Worm (Caenorhabditis elegans) whole organism, L4/young adult: ENCODE results near the gene tra-3.

Experiments used
- W03F9.2 ChIP-seq: fragments of 150-350 bp; optimal IDR thresholded peaks from 2 replicates; lab custom pipeline; 2014; ENCODE audit warnings: missing biosample characterization, missing genetic modification characterization
- dao-5 ChIP-seq: sonication (generic microtip); optimal IDR thresholded peaks from 2 replicates; lab custom pipeline; 2016; ENCODE audit warnings: missing genotype, missing genetic modification characterization, moderate library complexity, missing compliant biosample characterization
- him-1 ChIP-seq: sonication (generic microtip); optimal IDR thresholded peaks from 2 replicates; lab custom pipeline; 2016; ENCODE audit warnings: missing genotype, missing genetic modification reagents, missing genetic modification characterization, missing compliant biosample characterization

The tra-3 gene

DNA sequence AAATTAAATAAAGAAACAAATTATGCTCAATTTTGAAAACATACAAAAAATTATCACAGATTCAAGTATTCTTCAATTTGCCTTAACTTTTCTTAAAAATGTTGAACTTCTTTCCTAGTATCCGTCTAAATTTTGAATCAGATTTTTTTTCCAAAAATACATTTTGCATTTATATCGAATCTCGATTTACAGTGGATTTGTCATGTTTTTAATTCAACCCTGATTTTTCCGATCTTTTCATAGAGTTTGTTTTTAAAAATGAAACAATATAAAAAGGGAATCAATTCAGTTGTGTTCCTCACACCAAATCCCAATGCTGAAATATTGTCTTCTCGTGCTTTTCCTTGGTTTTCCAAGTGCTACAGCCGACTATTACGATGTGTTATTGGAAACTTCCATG, 19.6 kb downstream of the tra-3 start, which contains the start of gene F55B11.3:
Gene F55B11.3, plus strand, starts transcription at position 301 of the 400 bp plus-strand sequence.
- TF ChIP-seq dao-5 (tag; lab: Kevin White, UChicago) (no peak), him-1 (tag; lab: Kevin White, UChicago) (no peak), W03F9.2 (tag; lab: Kevin White, UChicago) (no peak)

DNA sequence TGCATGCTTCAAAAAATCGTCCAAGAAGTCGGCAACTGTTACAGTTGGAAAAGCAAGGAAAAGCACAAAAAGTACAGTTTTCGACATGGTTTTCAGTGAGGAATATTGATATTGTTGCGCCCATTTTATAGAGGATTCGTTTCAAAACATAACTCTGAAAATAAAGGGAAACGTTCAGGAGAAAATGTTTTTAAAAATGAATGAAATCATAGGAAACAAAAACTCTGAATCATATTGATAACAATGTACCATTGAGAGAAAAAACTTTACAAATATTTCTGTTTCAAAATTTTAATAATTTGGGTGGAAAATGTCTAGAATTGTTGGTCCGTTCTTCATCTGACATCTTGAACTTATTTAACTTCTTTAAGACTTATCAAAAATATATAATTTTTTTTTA, 20.8 kb downstream of the tra-3 start, which contains the start of gene F55B11.2:
Gene F55B11.2, minus strand, starts transcription at position 101 of the 400 bp plus-strand sequence.
- no peak for TF ChIP-seq him-1 (tag; lab: Kevin White, UChicago)

DNA sequence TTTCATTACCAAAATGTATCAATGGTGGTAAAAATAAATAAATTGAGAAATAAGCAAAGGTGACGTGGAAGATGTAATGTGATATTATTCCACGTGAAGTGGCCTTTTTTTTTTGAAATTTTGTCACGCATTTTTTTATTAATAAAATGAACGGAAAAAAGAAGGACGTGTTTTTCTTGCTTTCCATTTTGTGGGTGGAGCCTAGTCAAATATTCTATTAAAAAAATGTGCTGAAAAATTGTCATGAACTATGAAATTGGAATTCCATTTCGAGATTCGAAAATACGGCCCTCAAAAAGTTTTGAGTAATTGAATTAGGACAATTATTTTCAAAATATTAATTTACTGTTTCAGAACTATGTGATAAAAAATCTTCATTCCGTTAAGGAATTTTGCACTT, 22.0 kb downstream of the tra-3 start, which contains the start of gene F55B11.7:
Gene F55B11.7, minus strand, starts transcription at position 101 of the 400 bp plus-strand sequence.
- no peak for TF ChIP-seq W03F9.2 (tag; lab: Kevin White, UChicago)
- TF ChIP-seq dao-5 (tag; lab: Kevin White, UChicago) = no peak
- no peak for TF ChIP-seq him-1 (tag; lab: Kevin White, UChicago)

DNA sequence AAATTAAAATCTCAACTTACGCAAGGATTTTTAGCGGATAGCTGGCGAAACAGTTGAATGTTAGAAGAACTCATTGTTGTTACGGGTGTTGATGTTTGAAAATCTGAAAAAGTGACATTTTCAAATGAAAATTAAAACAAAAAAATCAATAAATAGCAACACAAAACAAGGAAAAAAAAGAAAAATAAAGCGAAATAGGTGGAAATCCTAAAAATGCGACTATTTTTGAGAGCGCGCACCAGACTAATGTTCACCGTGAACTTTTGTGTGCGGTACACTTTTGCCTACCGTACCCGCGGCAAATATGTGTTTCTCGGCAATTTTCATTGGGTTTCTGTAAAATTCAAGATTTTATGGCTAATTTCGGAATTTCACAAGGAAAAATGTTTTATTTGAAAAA, 26.9 kb downstream of the tra-3 start, which contains the start of gene F55B11.6:
Gene F55B11.6, minus strand, starts transcription at position 101 of the 400 bp plus-strand sequence.
- TF ChIP-seq him-1 (tag; lab: Kevin White, UChicago) = no peak
- no peak for TF ChIP-seq W03F9.2 (tag; lab: Kevin White, UChicago)
- no peak for TF ChIP-seq dao-5 (tag; lab: Kevin White, UChicago)

DNA sequence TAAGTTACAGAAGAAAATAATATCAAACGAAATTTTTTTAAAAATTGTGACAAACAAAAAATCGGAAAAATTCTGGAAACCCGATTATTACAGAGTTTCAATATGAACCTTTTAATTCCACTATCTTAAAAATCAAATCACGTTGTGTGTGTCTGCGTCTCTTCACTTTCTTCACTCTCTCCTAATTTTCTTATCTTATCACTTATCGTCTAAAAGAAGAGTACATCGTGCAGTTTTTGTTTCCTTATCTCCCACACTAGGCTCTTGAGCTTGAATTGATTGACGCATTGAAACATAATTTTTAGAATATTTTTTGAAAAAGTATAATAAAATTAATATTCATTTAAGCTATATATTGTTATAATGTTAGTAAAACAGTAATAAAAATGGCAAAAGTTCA, 29.8 kb downstream of the tra-3 start:
- TF ChIP-seq him-1 (tag; lab: Kevin White, UChicago) (no peak), dao-5 (tag; lab: Kevin White, UChicago) (no peak), W03F9.2 (tag; lab: Kevin White, UChicago) (no peak)

DNA sequence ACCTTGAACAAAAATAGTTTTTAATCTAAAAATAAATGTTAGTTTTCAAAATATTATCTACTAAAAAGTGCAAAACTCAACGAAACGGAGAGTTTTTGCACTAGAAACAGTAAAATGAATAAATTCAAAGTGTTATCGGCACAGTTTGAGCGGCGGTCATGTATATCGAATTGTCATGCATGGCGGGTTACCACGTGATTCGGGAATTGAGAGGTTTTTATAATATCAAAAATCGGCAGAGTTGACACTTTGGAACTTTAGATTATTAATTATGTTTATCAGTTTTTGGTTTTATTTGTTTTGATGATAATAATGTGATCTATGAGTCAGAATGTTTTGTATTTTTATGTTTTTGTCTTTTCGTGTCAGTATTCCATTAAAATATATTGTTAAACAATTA, 30.6 kb downstream of the tra-3 start:
- TF ChIP-seq him-1 (tag; lab: Kevin White, UChicago) (no peak), dao-5 (tag; lab: Kevin White, UChicago) (no peak), W03F9.2 (tag; lab: Kevin White, UChicago) (no peak)

DNA sequence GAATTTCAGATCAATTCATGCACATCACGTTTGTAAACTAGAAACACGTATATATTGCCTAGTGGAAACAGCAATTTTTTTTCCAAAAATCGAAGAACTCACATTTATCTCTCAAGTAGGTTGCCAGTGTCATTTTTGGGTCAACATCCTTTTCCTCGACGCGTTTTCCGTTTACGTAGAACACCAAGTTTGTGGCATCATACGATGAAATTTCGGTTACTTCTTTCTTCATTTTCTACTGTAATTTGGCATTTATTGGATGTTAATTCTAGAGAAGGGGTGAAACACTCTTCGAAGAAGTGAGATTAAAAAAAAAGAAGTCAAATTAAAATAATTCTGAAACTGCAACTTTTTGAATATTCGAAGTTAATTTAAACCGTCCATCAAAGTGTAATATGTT, 31.3 kb downstream of the tra-3 start, which contains the start of gene xdh-1:
Gene xdh-1, minus strand, starts transcription at position 240 of the 400 bp plus-strand sequence.
- TF ChIP-seq dao-5 (tag; lab: Kevin White, UChicago) (no peak), him-1 (tag; lab: Kevin White, UChicago) (no peak), W03F9.2 (tag; lab: Kevin White, UChicago) (no peak)

DNA sequence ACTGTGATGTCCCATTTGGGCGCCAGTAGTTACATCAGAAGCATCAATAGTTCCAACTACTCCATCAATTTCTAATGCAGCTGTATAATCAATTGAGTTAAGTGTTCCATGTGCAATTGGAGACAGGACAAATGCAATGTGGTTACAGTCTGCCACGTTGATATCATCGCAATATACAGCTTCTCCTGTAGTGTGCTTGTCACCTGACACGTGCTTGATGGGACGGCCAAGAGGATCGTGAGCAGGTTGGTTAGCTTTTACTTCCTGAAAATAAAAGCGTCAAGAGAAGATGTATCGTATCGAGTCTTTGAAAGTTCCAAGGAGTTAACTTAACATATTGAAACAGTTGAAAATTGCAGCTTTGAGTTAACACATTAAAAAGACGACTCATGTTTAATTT, 35.4 kb downstream of the tra-3 start:
- TF ChIP-seq him-1 (tag; lab: Kevin White, UChicago) (no peak), W03F9.2 (tag; lab: Kevin White, UChicago) (no peak), dao-5 (tag; lab: Kevin White, UChicago) (no peak)

DNA sequence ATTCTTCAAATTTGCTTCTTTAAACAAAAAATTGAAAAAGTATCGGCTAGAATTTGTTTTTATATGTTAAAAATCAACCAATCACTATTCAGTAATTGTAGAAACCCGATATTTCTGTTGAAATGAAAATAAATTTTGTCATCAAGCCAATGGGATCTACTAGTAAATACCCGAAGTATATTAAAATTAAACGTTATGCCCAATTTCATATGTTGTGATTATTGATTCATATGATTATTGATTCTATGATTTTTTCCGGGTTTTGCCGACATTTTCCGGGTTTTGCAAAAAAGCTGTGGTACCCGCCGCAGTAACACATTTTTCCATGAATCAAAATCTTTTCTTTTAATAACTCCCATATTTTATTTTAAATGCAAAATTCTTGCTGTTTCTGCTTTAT, 48.5 kb downstream of the tra-3 start:
- TF ChIP-seq him-1 (tag; lab: Kevin White, UChicago) (no peak), W03F9.2 (tag; lab: Kevin White, UChicago) (no peak), dao-5 (tag; lab: Kevin White, UChicago) (no peak)

DNA sequence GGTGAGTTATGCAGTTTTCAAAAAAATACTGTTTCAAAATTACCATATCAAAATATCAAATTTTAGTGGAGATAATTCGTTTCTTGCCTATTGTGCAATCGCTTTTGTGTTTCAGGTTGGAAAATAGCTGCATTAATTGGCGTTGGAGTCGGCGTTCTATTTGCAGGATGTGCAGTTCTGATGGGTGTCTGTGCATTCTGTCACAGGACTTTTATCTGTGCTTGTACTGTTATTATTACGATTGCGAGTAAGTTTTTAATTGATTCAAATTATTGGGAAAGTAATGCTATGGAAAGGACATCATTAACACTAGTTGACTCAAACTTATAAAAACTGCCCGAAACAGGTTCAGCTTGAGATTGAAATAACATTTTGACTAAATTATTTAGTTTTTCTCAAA, 49.2 kb downstream of the tra-3 start:
- TF ChIP-seq dao-5 (tag; lab: Kevin White, UChicago) (no peak), W03F9.2 (tag; lab: Kevin White, UChicago) (no peak), him-1 (tag; lab: Kevin White, UChicago) (no peak)

DNA sequence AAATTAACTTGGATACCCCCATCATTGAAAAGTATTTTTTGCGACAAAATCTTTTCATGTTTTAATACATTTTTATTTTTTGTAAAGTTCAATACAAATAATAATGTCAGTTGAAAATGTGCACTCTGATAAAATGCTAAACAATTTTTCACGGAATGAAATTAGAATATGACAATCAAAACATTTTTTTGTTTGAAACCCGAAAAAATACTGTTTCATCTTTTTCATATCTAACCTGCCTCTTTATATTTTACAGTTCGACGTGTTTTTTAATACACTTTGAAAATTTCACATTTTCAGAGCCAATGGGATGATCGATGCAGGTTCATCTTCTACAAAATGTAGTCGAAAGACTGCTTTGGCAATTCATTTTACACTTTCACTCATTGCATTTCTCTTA, 50.1 kb downstream of the tra-3 start, which contains the start of gene clc-8:
Gene clc-8, plus strand, starts transcription at position 301 of the 400 bp plus-strand sequence.
- TF ChIP-seq W03F9.2 (tag; lab: Kevin White, UChicago) (no peak), dao-5 (tag; lab: Kevin White, UChicago) (no peak), him-1 (tag; lab: Kevin White, UChicago) (no peak)

DNA sequence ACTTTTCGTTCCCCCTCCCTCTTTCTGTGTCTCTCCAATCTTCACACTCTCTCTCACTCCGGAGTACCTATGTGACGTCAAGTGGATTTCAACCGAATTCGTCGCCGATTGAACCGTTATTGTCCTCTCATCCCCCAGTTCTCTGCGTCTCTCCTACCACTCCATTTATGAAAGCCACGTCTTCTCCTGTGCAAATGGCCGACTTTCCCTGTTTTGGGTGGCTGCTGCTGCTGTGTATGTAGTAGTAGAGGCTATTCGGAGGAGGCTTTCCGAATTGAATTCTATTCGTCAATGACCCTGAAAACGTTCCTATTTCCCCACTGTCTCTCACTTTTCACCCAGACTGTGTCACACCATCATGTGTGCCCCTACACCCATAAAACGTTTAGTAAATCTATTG, 52.2 kb downstream of the tra-3 start:
- no peak for TF ChIP-seq him-1 (tag; lab: Kevin White, UChicago)
- no peak for TF ChIP-seq dao-5 (tag; lab: Kevin White, UChicago)
- TF ChIP-seq W03F9.2 (tag; lab: Kevin White, UChicago) = no peak

DNA sequence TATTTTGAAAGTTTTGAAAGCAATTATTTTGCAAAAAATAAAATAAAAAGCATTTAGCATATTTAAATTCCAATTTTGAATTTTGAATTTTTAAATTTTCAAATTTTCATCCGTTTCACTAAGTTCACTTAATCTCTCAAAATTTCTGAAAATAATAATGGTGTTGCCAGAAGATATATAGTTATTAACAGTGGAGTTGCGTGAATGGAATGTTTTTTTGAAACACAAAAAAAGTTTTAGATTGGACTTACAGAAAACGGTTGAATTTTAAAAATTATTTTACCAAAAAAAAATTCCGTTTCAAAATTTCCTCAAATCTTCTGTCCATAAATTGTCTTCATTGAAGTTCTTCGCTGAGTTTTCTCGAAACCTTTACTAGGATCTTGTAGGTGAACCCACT, 52.7 kb downstream of the tra-3 start:
- TF ChIP-seq him-1 (tag; lab: Kevin White, UChicago) (no peak), W03F9.2 (tag; lab: Kevin White, UChicago) (no peak), dao-5 (tag; lab: Kevin White, UChicago) (no peak)

DNA sequence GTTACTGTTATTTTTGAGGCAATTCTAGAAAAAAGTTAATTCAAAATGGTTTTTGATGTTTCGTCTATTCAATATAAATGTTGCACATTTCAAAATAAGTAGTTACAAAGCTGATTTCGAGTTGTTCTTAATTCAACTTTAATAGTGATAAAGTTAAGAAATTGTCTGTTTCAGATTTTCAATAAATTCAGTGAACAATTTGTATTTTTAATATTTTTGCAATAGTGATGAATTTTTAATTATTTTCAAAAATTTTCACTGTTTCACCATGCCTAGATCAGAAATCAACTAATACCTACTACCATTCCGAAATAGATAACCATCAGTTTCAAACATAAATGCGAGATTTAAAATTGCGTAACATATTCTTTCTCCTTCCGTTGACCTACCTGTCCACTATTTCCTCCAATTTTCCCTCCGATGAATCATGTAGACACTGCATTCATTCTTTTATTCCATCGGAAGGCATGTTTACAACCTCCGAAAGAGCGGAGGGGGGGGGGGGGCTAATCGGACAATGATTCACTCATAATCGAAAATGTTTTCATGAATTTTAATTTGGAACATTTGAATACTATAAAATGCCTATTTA, 53.9 kb downstream of the tra-3 start:
- TF ChIP-seq him-1 (tag; lab: Kevin White, UChicago) (no peak), dao-5 (tag; lab: Kevin White, UChicago) (no peak), W03F9.2 (tag; lab: Kevin White, UChicago) (no peak)
